Worm (Caenorhabditis elegans): ENCODE data around the gene efl-1.

ce11 chrV:16965655-16966054 lies at the start of gene efl-1:
- TF ChIP-seq npax-4 (tag; optimal IDR thresholded peaks at IDR 0.05) = no peak
- TF ChIP-seq sdc-2 (tag; optimal IDR thresholded peaks at IDR 0.05) = no peak
- TF ChIP-seq nhr-11 (tag; optimal IDR thresholded peaks at IDR 0.05) = no peak
- TF ChIP-seq rnt-1 (tag; optimal IDR thresholded peaks at IDR 0.05) = peak; percentile 78
- TF ChIP-seq ceh-19 (GFP tag; optimal IDR thresholded peaks at IDR 0.05) = peak; percentile 34
- TF ChIP-seq fkh-10 (GFP tag; optimal IDR thresholded peaks at IDR 0.05) = no peak
- peak; percentile 8 for TF ChIP-seq hlh-30 (tag; optimal IDR thresholded peaks at IDR 0.05; ENCODE audit: insufficient read depth)
- TF ChIP-seq ceh-18 (tag; optimal IDR thresholded peaks at IDR 0.05) = peak; percentile 70
- TF ChIP-seq ama-1 (optimal IDR thresholded peaks at IDR 0.05) = no peak
- TF ChIP-seq unc-86 (tag; optimal IDR thresholded peaks at IDR 0.05) = no peak
- TF ChIP-seq ttx-3 (tag; optimal IDR thresholded peaks at IDR 0.05) = no peak
